Worm (Caenorhabditis elegans): ENCODE measurements around the gene drd-5.

DNA sequence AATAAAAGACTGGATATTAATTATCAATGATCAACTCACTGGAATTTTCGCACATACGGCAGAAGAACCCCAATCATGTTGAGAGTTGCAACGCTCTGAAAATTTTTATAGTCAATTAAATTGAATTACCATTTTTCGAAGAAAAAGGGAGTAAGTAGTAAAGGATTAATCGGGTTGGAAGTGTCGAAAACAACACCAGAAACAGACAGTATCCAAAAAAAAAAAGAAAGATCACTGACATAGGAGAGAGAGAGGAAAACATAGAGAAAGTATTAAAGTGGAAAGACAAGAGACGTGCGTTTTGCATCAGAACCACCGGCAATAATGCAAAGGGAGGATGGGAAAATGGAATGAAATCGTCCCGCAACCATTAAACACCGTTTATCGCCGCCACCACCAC lies 43.8 kb downstream of the drd-5 start, which contains the start of gene inx-5:
- TF ChIP-seq syd-9 (tag; optimal IDR thresholded peaks at IDR 0.05) (no peak), nhr-11 (tag; optimal IDR thresholded peaks at IDR 0.05) (no peak), C38D4.7 (GFP tag; optimal IDR thresholded peaks at IDR 0.05) (no peak), ttx-3 (tag; optimal IDR thresholded peaks at IDR 0.05) (no peak)
